Fruit fly (Drosophila melanogaster) whole organism, embryonic: Measurements from ENCODE around the gene CG12728.

ENCODE experiments used
- Atf6 ChIP-seq: fragments of 200-800 bp; sonication (Bioruptor generic); IDR thresholded peaks from 2 replicates; pipeline ENCODE4 v1.3.6; 2022; ENCODE audit warnings: missing biosample characterization, missing genetic modification characterization
- CG13287 ChIP-seq: fragments of 200-800 bp; sonication (Bioruptor generic); IDR thresholded peaks from 2 replicates; pipeline ENCODE4 v1.3.6; 2022; ENCODE audit warnings: missing biosample characterization, missing genetic modification characterization; ENCODE audit not compliant: partially characterized antibody
- CG13424 ChIP-seq: fragments of 200-800 bp; sonication (Bioruptor generic); optimal IDR thresholded peaks from 2 replicates; lab custom pipeline; 2019; ENCODE audit warnings: missing biosample characterization, mild to moderate bottlenecking, missing genetic modification characterization, moderate library complexity
- CG15269 ChIP-seq: fragments of 200-800 bp; sonication (Bioruptor generic); optimal IDR thresholded peaks from 2 replicates; lab custom pipeline; 2018; ENCODE audit warnings: missing biosample characterization, mild to moderate bottlenecking, missing genetic modification characterization, moderate library complexity
- CG1602 ChIP-seq: fragments of 200-800 bp; sonication (Bioruptor generic); optimal IDR thresholded peaks from 3 replicates; lab custom pipeline; 2016; ENCODE audit warnings: missing biosample characterization, missing genetic modification characterization
- CG1603 ChIP-seq: fragments of 200-800 bp; sonication (Bioruptor generic); optimal IDR thresholded peaks from 2 replicates; lab custom pipeline; 2019; ENCODE audit warnings: missing biosample characterization, mild to moderate bottlenecking, missing genetic modification characterization, moderate library complexity
- CG17385 ChIP-seq: fragments of 200-800 bp; sonication (Bioruptor generic); optimal IDR thresholded peaks from 3 replicates; lab custom pipeline; 2018; ENCODE audit warnings: missing biosample characterization, mild to moderate bottlenecking, missing genetic modification characterization
- CG18262 ChIP-seq: fragments of 200-800 bp; optimal IDR thresholded peaks from 3 replicates; lab custom pipeline; 2019; ENCODE audit warnings: missing biosample characterization, mild to moderate bottlenecking, missing genetic modification characterization, moderate library complexity
- CG2199 ChIP-seq: fragments of 200-800 bp; sonication (Bioruptor generic); IDR thresholded peaks from 3 replicates; pipeline ENCODE4 v1.3.6; 2022; ENCODE audit warnings: missing biosample characterization, missing genetic modification characterization
- CG30020 ChIP-seq: fragments of 200-800 bp; optimal IDR thresholded peaks from 2 replicates; lab custom pipeline; 2019; ENCODE audit warnings: missing biosample characterization, mild to moderate bottlenecking, missing genetic modification characterization, moderate library complexity
- CG42726 ChIP-seq: fragments of 200-800 bp; sonication (Bioruptor generic); IDR thresholded peaks from 2 replicates; pipeline ENCODE4 v1.3.6; 2022; ENCODE audit warnings: missing biosample characterization, missing genetic modification characterization; ENCODE audit not compliant: partially characterized antibody
- CG4730 ChIP-seq: fragments of 200-800 bp; sonication (Bioruptor generic); IDR thresholded peaks from 2 replicates; pipeline ENCODE4 v1.3.6; 2022; ENCODE audit warnings: missing biosample characterization, missing genetic modification characterization
- CG7745 ChIP-seq: fragments of 200-800 bp; sonication (Bioruptor generic); optimal IDR thresholded peaks from 2 replicates; lab custom pipeline; 2018; ENCODE audit warnings: missing biosample characterization, mild to moderate bottlenecking, missing genetic modification characterization, moderate library complexity
- CG7839 ChIP-seq: fragments of 200-800 bp; sonication (Bioruptor generic); optimal IDR thresholded peaks from 3 replicates; lab custom pipeline; 2018; ENCODE audit warnings: missing biosample characterization, mild to moderate bottlenecking, missing genetic modification characterization, moderate library complexity
- CG8290 ChIP-seq, 3 experiments: fragments of 200-800 bp; sonication (Bioruptor generic); optimal IDR thresholded peaks; 2 replicates each; lab custom pipeline; 2016 to 2019; ENCODE audit warnings: missing biosample characterization in 3 of 3, missing genetic modification characterization in 3 of 3, mild to moderate bottlenecking in 2 of 3, moderate library complexity in 1 of 3
- CoRest ChIP-seq: fragments of 200-800 bp; sonication (Bioruptor generic); optimal IDR thresholded peaks from 3 replicates; lab custom pipeline; 2018; ENCODE audit warnings: missing biosample characterization, mild to moderate bottlenecking, missing genetic modification characterization, moderate library complexity
- Dip3 ChIP-seq: fragments of 200-800 bp; sonication (Bioruptor generic); optimal IDR thresholded peaks from 3 replicates; lab custom pipeline; 2016; ENCODE audit warnings: missing biosample characterization, missing genetic modification characterization
- Hand ChIP-seq: fragments of 200-800 bp; sonication (Bioruptor generic); optimal IDR thresholded peaks from 2 replicates; lab custom pipeline; 2017; ENCODE audit warnings: mild to moderate bottlenecking, missing biosample characterization, missing genetic modification reagents, missing genetic modification characterization
- Max ChIP-seq: fragments of 200-800 bp; sonication (Bioruptor generic); optimal IDR thresholded peaks from 2 replicates; lab custom pipeline; 2016; ENCODE audit warnings: missing biosample characterization, mild to moderate bottlenecking, missing genetic modification characterization
- Med ChIP-seq: fragments of 200-800 bp; sonication (Bioruptor generic); peaks from one replicate; lab custom pipeline; 2016; ENCODE audit warnings: missing biosample characterization, missing genetic modification characterization, mild to moderate bottlenecking, inconsistent platforms, moderate library complexity
- Neu2 ChIP-seq: fragments of 200-800 bp; sonication (Bioruptor generic); optimal IDR thresholded peaks from 3 replicates; lab custom pipeline; 2016; ENCODE audit warnings: missing biosample characterization, missing genetic modification characterization, borderline replicate concordance
- PHDP ChIP-seq: fragments of 200-800 bp; sonication (Bioruptor generic); optimal IDR thresholded peaks from 3 replicates; lab custom pipeline; 2018; ENCODE audit warnings: missing biosample characterization, mild to moderate bottlenecking, missing genetic modification characterization, moderate library complexity
- Ptx1 ChIP-seq: fragments of 200-800 bp; sonication (Bioruptor generic); IDR thresholded peaks from 2 replicates; pipeline ENCODE4 v1.3.6; 2022; ENCODE audit warnings: missing biosample characterization, missing genetic modification characterization
- Sox102F ChIP-seq: fragments of 200-800 bp; sonication (Bioruptor generic); optimal IDR thresholded peaks from 2 replicates; lab custom pipeline; 2018; ENCODE audit warnings: missing biosample characterization, mild to moderate bottlenecking, missing genetic modification characterization, moderate library complexity
- ara ChIP-seq: fragments of 200-800 bp; sonication (Bioruptor generic); IDR thresholded peaks from 2 replicates; pipeline ENCODE4 v1.3.6; 2022; ENCODE audit warnings: missing biosample characterization, missing genetic modification characterization
- ash1 ChIP-seq: fragments of 200-800 bp; sonication (Bioruptor generic); optimal IDR thresholded peaks from 2 replicates; lab custom pipeline; 2018; ENCODE audit warnings: missing biosample characterization, mild to moderate bottlenecking, missing genetic modification characterization
- cad ChIP-seq: fragments of >200 bp; optimal IDR thresholded peaks from 2 replicates; lab custom pipeline; 2017; ENCODE audit warnings: missing biosample characterization, missing genetic modification characterization
- ci ChIP-seq: fragments of 200-800 bp; sonication (Bioruptor generic); IDR thresholded peaks from 3 replicates; pipeline ENCODE4 v1.3.6; 2022; ENCODE audit warnings: missing biosample characterization, missing genetic modification characterization
- disco-r ChIP-seq: fragments of 200-800 bp; sonication (Bioruptor generic); optimal IDR thresholded peaks from 2 replicates; lab custom pipeline; 2016; ENCODE audit warnings: missing biosample characterization, missing genetic modification characterization
- fd102C ChIP-seq: fragments of 200-800 bp; sonication (Bioruptor generic); optimal IDR thresholded peaks from 2 replicates; lab custom pipeline; 2018; ENCODE audit warnings: missing biosample characterization, mild to moderate bottlenecking, missing genetic modification characterization, moderate library complexity
- gcm2 ChIP-seq: fragments of 200-800 bp; sonication (Bioruptor generic); optimal IDR thresholded peaks from 2 replicates; lab custom pipeline; 2016; ENCODE audit warnings: missing biosample characterization, missing genetic modification characterization
- her ChIP-seq: fragments of 200-800 bp; sonication (Bioruptor generic); optimal IDR thresholded peaks from 2 replicates; lab custom pipeline; 2016; ENCODE audit warnings: missing biosample characterization, missing genetic modification characterization
- ind ChIP-seq: fragments of 200-800 bp; sonication (Bioruptor generic); optimal IDR thresholded peaks from 3 replicates; lab custom pipeline; 2016; ENCODE audit warnings: missing biosample characterization, missing genetic modification characterization
- kay ChIP-seq: fragments of 200-800 bp; sonication (Bioruptor generic); optimal IDR thresholded peaks from 2 replicates; lab custom pipeline; 2016; ENCODE audit warnings: missing biosample characterization, missing genetic modification characterization
- kni ChIP-seq: fragments of 200-800 bp; sonication (Bioruptor generic); optimal IDR thresholded peaks from 3 replicates; lab custom pipeline; 2017; ENCODE audit warnings: mild to moderate bottlenecking, missing biosample characterization, missing genetic modification reagents, missing genetic modification characterization
- mam ChIP-seq: fragments of 200-800 bp; sonication (Bioruptor generic); optimal IDR thresholded peaks from 3 replicates; lab custom pipeline; 2016; ENCODE audit warnings: missing biosample characterization, missing genetic modification characterization
- mirr ChIP-seq: fragments of 200-800 bp; sonication (Bioruptor generic); optimal IDR thresholded peaks from 3 replicates; lab custom pipeline; 2018; ENCODE audit warnings: missing biosample characterization, mild to moderate bottlenecking, missing genetic modification characterization
- nmo ChIP-seq: fragments of 200-800 bp; sonication (Bioruptor generic); optimal IDR thresholded peaks from 2 replicates; lab custom pipeline; 2018; ENCODE audit warnings: missing biosample characterization, mild to moderate bottlenecking, missing genetic modification characterization, moderate library complexity
- prd ChIP-seq, 3 experiments: fragments of >200 bp in 2 of 3; fragments of 200-800 bp in 1 of 3; sonication (Bioruptor generic) in 1 of 3; optimal IDR thresholded peaks in 2 of 3; IDR thresholded peaks in 1 of 3; 2 replicates in 2 of 3; 3 replicates in 1 of 3; pipeline versions ENCODE4 v1.3.6 to Lab custom; 2017 to 2022; ENCODE audit warnings: missing biosample characterization in 1 of 3, missing genetic modification characterization in 1 of 3
- pum ChIP-seq: fragments of 200-800 bp; sonication (Bioruptor generic); optimal IDR thresholded peaks from 2 replicates; lab custom pipeline; 2016; ENCODE audit warnings: missing biosample characterization, missing genetic modification characterization
- sisA ChIP-seq: fragments of 200-800 bp; sonication (Bioruptor generic); IDR thresholded peaks from 2 replicates; pipeline ENCODE4 v1.3.6; 2022; ENCODE audit warnings: missing biosample characterization, missing genetic modification characterization
- tgo ChIP-seq: fragments of 200-800 bp; sonication (Bioruptor generic); IDR thresholded peaks from 3 replicates; pipeline ENCODE4 v1.3.6; 2022; ENCODE audit warnings: missing biosample characterization, missing genetic modification characterization
- tll ChIP-seq, 2 experiments: fragments of 200-800 bp in 1 of 2; fragments of >200 bp in 1 of 2; sonication (Bioruptor generic) in 1 of 2; optimal IDR thresholded peaks; 2 replicates each; lab custom pipeline; 2017 to 2019; ENCODE audit warnings: missing biosample characterization in 2 of 2, missing genetic modification characterization in 2 of 2, mild to moderate bottlenecking in 1 of 2, moderate library complexity in 1 of 2
- trem ChIP-seq: fragments of 200-800 bp; optimal IDR thresholded peaks from 3 replicates; lab custom pipeline; 2019; ENCODE audit warnings: missing biosample characterization, mild to moderate bottlenecking, missing genetic modification characterization, moderate library complexity
- yki ChIP-seq: fragments of >200 bp; optimal IDR thresholded peaks from 3 replicates; lab custom pipeline; 2018

CG12728 gene

dm6 chrX:5896809-5897700 is 45.4 kb upstream of the CG12728 start (continued):
- TF ChIP-seq Sox102F (peak; percentile 53), CG30020 (tag; lab: Kevin White, UChicago) (no peak), kay (GFP tag; lab: Kevin White, UChicago) (no peak), Max (no peak), prd (optimal IDR thresholded peaks at IDR 0.05; lab: Kevin White, UChicago) (no peak), prd (GFP tag; IDR thresholded peaks at IDR 0.05; lab: Robert Waterston, UW) (peak; percentile 65; the same call in 2 of the 3 replicates), CG2199 (no peak), CG15269 (peak; percentile 30), PHDP (peak; percentile 19), sisA (GFP tag; lab: Robert Waterston, UW) (peak; percentile 52), gcm2 (GFP tag; lab: Kevin White, UChicago) (no peak), trem (tag; lab: Kevin White, UChicago) (no peak), CG1603 (tag; lab: Kevin White, UChicago) (peak; percentile 64), Dip3 (no peak), mam (peak; percentile 8), CG4730 (GFP tag; lab: Robert Waterston, UW) (peak; percentile 36; the same call in 1 of the 2 replicates), CoRest (tag; lab: Kevin White, UChicago) (peak; percentile 7), CG7839 (tag; lab: Kevin White, UChicago) (peak; percentile 35), Atf6 (GFP tag; lab: Robert Waterston, UW) (0 out of 2 replicates have a peak, but pooled peaks have one; percentile 36), fd102C (GFP tag; lab: Kevin White, UChicago) (no peak), tll (GFP tag; optimal IDR thresholded peaks at IDR 0.05; lab: Kevin White, UChicago) (no peak), CG13424 (tag; lab: Kevin White, UChicago) (no peak), disco-r (GFP tag; lab: Kevin White, UChicago) (no peak), tgo (GFP tag; lab: Robert Waterston, UW) (peak; percentile 20; the same call in 1 of the 3 replicates), nmo (GFP tag; lab: Kevin White, UChicago) (peak; percentile 44), Ptx1 (GFP tag; lab: Robert Waterston, UW) (peak; percentile 33; the same call in 1 of the 2 replicates), pum (GFP tag; lab: Kevin White, UChicago) (no peak), ind (GFP tag; lab: Kevin White, UChicago) (peak; percentile 8), CG1602 (peak; percentile 17), ara (GFP tag; lab: Robert Waterston, UW) (peak; percentile 44; the same call in 1 of the 2 replicates)

- TF ChIP-seq her (GFP tag; lab: Kevin White, UChicago) (no peak), CG7745 (tag; lab: Kevin White, UChicago) (no peak), ash1 (peak; percentile 22), Hand (GFP tag; lab: Kevin White, UChicago) (peak; percentile 21), ci (GFP tag; lab: Robert Waterston, UW) (0 out of 3 replicates have a peak, but pooled peaks have one; percentile 40), CG42726 (GFP tag; lab: Robert Waterston, UW) (peak; percentile 44; the same call in 1 of the 2 replicates), yki (peak; percentile 0), cad (no peak), CG17385 (GFP tag; lab: Kevin White, UChicago) (no peak), CG18262 (no peak), Neu2 (GFP tag; lab: Kevin White, UChicago) (no peak), kni (GFP tag; lab: Kevin White, UChicago) (peak; percentile 80), Med (GFP tag; lab: Kevin White, UChicago) (peak; percentile 78), mirr (GFP tag; lab: Kevin White, UChicago) (peak; percentile 3), CG13287 (GFP tag; lab: Robert Waterston, UW) (peak; percentile 17; the same call in 1 of the 2 replicates), CG8290 (GFP tag; optimal IDR thresholded peaks at IDR 0.05; lab: Kevin White, UChicago) (no peak), CG8290 (tag; optimal IDR thresholded peaks at IDR 0.05; lab: Kevin White, UChicago) (peak; percentile 7 to 68)
These were observed 42.9 kb upstream of the CG12728 start for dm6 chrX:5899241-5900145.
